Worm (Caenorhabditis elegans): Measurements from ENCODE around the gene drn-1.

drn-1 gene

ce11 chrII:5292226-5292752 lies 20.6 kb upstream of the drn-1 start, which contains the start of gene ZK622.4:
Gene ZK622.4, plus strand, starts transcription at chrII:5292702.
- TF ChIP-seq mab-5 (tag; optimal IDR thresholded peaks at IDR 0.05) (no peak), nhr-10 (tag; optimal IDR thresholded peaks at IDR 0.05) (no peak), ceh-82 (tag; optimal IDR thresholded peaks at IDR 0.05) (no peak), aly-2 (tag; optimal IDR thresholded peaks at IDR 0.05) (no peak), ztf-4 (tag; optimal IDR thresholded peaks at IDR 0.05) (peak; percentile 3), mdl-1 (tag; optimal IDR thresholded peaks at IDR 0.05) (no peak), sem-4 (tag; optimal IDR thresholded peaks at IDR 0.05) (no peak), peb-1 (tag; optimal IDR thresholded peaks at IDR 0.05) (no peak), C34F6.9 (tag; optimal IDR thresholded peaks at IDR 0.05) (peak; percentile 52), ztf-11 (tag; optimal IDR thresholded peaks at IDR 0.05) (no peak), unc-39 (tag; optimal IDR thresholded peaks at IDR 0.05) (no peak), nhr-25 (tag; optimal IDR thresholded peaks at IDR 0.05) (no peak), gmeb-1 (tag; optimal IDR thresholded peaks at IDR 0.05) (peak; percentile 50), ZK546.5 (tag; optimal IDR thresholded peaks at IDR 0.05) (no peak), unc-62 (GFP tag; optimal IDR thresholded peaks at IDR 0.05) (no peak), lin-39 (tag; optimal IDR thresholded peaks at IDR 0.05) (no peak), ztf-1 (GFP tag; conservative IDR thresholded peaks at IDR 0.05) (no peak), F13H6.1 (tag; optimal IDR thresholded peaks at IDR 0.05) (peak; percentile 55), nhr-11 (tag; optimal IDR thresholded peaks at IDR 0.05) (no peak), mbf-1 (tag; optimal IDR thresholded peaks at IDR 0.05) (no peak), lin-11 (tag; optimal IDR thresholded peaks at IDR 0.05) (no peak), Y55F3AM.14 (GFP tag; optimal IDR thresholded peaks at IDR 0.05) (no peak), nhr-12 (tag; optimal IDR thresholded peaks at IDR 0.05) (no peak), dmd-4 (tag; optimal IDR thresholded peaks at IDR 0.05) (no peak), nhr-6 (tag; optimal IDR thresholded peaks at IDR 0.05) (no peak), elt-1 (tag; optimal IDR thresholded peaks at IDR 0.05) (no peak), lsy-2 (tag; optimal IDR thresholded peaks at IDR 0.05) (peak; percentile 37 to 53), alr-1 (tag; optimal IDR thresholded peaks at IDR 0.05) (no peak), unc-55 (GFP tag; optimal IDR thresholded peaks at IDR 0.05) (peak; percentile 71), sma-9 (GFP tag; optimal IDR thresholded peaks at IDR 0.05) (peak; percentile 65), sma-9 (tag; optimal IDR thresholded peaks at IDR 0.05) (no peak), crh-2 (tag; optimal IDR thresholded peaks at IDR 0.05) (peak; percentile 60), nhr-237 (tag; optimal IDR thresholded peaks at IDR 0.05) (no peak), lin-13 (GFP tag; optimal IDR thresholded peaks at IDR 0.05) (peak; percentile 41), ama-1 (optimal IDR thresholded peaks at IDR 0.05) (no peak), nhr-21 (tag; optimal IDR thresholded peaks at IDR 0.05) (peak; percentile 35), elt-3 (tag; optimal IDR thresholded peaks at IDR 0.05) (no peak), nhr-23 (tag; optimal IDR thresholded peaks at IDR 0.05) (no peak), blmp-1 (tag; optimal IDR thresholded peaks at IDR 0.05; ENCODE audit: insufficient read depth) (no peak), egl-27 (tag; optimal IDR thresholded peaks at IDR 0.05) (no peak), skn-1 (tag; optimal IDR thresholded peaks at IDR 0.05) (no peak), nhr-77 (tag; optimal IDR thresholded peaks at IDR 0.05) (no peak), zag-1 (tag; optimal IDR thresholded peaks at IDR 0.05) (no peak), fos-1 (tag; optimal IDR thresholded peaks at IDR 0.05) (peak; percentile 55), nhr-129 (tag; optimal IDR thresholded peaks at IDR 0.05) (peak; percentile 74), snpc-4 (tag; optimal IDR thresholded peaks at IDR 0.05) (no peak), sma-3 (GFP tag; optimal IDR thresholded peaks at IDR 0.05) (peak; percentile 15), R02D3.7 (tag; optimal IDR thresholded peaks at IDR 0.05) (no peak), ceh-16 (tag; optimal IDR thresholded peaks at IDR 0.05) (no peak)
